Worm (Caenorhabditis elegans) whole organism, midembryonic: Measurements from ENCODE around the gene yju-2.

Source experiments
- T22C8.4 ChIP-seq: fragments of 200-800 bp; sonication (Bioruptor generic); IDR thresholded peaks from 2 replicates; pipeline ENCODE4 v1.3.6; 2022; ENCODE audit warnings: missing genetic modification characterization, missing compliant biosample characterization
- flt-1 ChIP-seq: fragments of 200-800 bp; sonication (Bioruptor generic); IDR thresholded peaks from 2 replicates; pipeline ENCODE4 v1.3.6; 2022; ENCODE audit warnings: missing genetic modification characterization, missing compliant biosample characterization
- med-1 ChIP-seq: sonication (generic microtip); optimal IDR thresholded peaks from 2 replicates; lab custom pipeline; 2017; ENCODE audit warnings: missing genetic modification characterization, mild to moderate bottlenecking, missing compliant biosample characterization, antibody characterized with exemption, missing genetic modification reagents; ENCODE audit not compliant: insufficient read depth
- ref-1 ChIP-seq: fragments of 200-800 bp; sonication (Bioruptor generic); conservative IDR thresholded peaks from 2 replicates; pipeline ENCODE4 v1.3.6; 2022; ENCODE audit warnings: missing genetic modification reagents, missing genetic modification characterization, missing compliant biosample characterization
- tab-1 ChIP-seq: fragments of 200-800 bp; sonication (Bioruptor generic); IDR thresholded peaks from 2 replicates; pipeline ENCODE4 v1.3.6; 2022; ENCODE audit warnings: missing genetic modification characterization, missing compliant biosample characterization
- ztf-23 ChIP-seq: fragments of 200-800 bp; sonication (Bioruptor generic); IDR thresholded peaks from 2 replicates; pipeline ENCODE4 v1.3.6; 2022; ENCODE audit warnings: missing genetic modification reagents, missing genetic modification characterization, missing compliant biosample characterization

- no peak for TF ChIP-seq flt-1 (GFP tag; lab: Robert Waterston, UW)
- TF ChIP-seq ref-1, result no peak
- TF ChIP-seq T22C8.4 (GFP tag; lab: Robert Waterston, UW), result no peak
- no peak for TF ChIP-seq ztf-23 (GFP tag; lab: Robert Waterston, UW)
- TF ChIP-seq tab-1 (GFP tag; lab: Robert Waterston, UW), result no peak
- TF ChIP-seq med-1 (GFP tag; lab: Kevin White, UChicago), result no peak
These were observed 14.0 kb upstream of the yju-2 start for ce11 chrIII:7170090-7170489.
